Fruit fly (Drosophila melanogaster) whole organism: ENCODE data around the gene CG32199.

Experiments
- EcR ChIP-seq, 2 experiments: fragments of >200 bp; optimal IDR thresholded peaks; 2 replicates each; lab custom pipeline; 2017; ENCODE audit warnings: missing biosample characterization in 2 of 2, missing genetic modification characterization in 2 of 2, missing genetic modification reagents in 2 of 2
- psq ChIP-seq: fragments of >200 bp; optimal IDR thresholded peaks from 2 replicates; lab custom pipeline; 2017
- usp ChIP-seq: fragments of >200 bp; optimal IDR thresholded peaks from 2 replicates; lab custom pipeline; 2017; ENCODE audit warnings: missing biosample characterization, missing genetic modification characterization, mixed read lengths

dm6 chr3L:18653737-18654136, 42.0 kb downstream of the CG32199 start:
- no peak for TF ChIP-seq psq (lab: Kevin White, UChicago)
- TF ChIP-seq EcR (GFP tag; optimal IDR thresholded peaks at IDR 0.05; lab: Kevin White, UChicago), result no peak
- no peak for TF ChIP-seq usp (GFP tag; lab: Kevin White, UChicago)
